Fruit fly (Drosophila melanogaster) whole organism, prepupa: ENCODE measurements around the gene CG11342.

Experiments used
- Blimp-1 ChIP-seq: fragments of 200-800 bp; sonication (Bioruptor generic); optimal IDR thresholded peaks from 3 replicates; lab custom pipeline; 2017; ENCODE audit warnings: missing biosample characterization, missing genetic modification characterization, mild to moderate bottlenecking, moderate library complexity, missing genetic modification reagents
- CG10631 ChIP-seq: fragments of 200-800 bp; sonication (Bioruptor generic); optimal IDR thresholded peaks from 2 replicates; lab custom pipeline; 2016; ENCODE audit warnings: missing biosample characterization, missing genetic modification characterization
- CG10669 ChIP-seq: fragments of 200-800 bp; sonication (Bioruptor generic); optimal IDR thresholded peaks from 3 replicates; lab custom pipeline; 2018; ENCODE audit warnings: missing biosample characterization, mild to moderate bottlenecking, missing genetic modification characterization, moderate library complexity
- CG11902 ChIP-seq: fragments of 200-800 bp; sonication (Bioruptor generic); optimal IDR thresholded peaks from 3 replicates; lab custom pipeline; 2016; ENCODE audit warnings: missing biosample characterization, missing genetic modification characterization
- CG15336 ChIP-seq: fragments of 200-800 bp; sonication (Bioruptor generic); IDR thresholded peaks from 2 replicates; pipeline ENCODE4 v1.3.6; 2022; ENCODE audit warnings: missing biosample characterization, missing genetic modification characterization
- CG1621 ChIP-seq: fragments of 200-800 bp; sonication (Bioruptor generic); optimal IDR thresholded peaks from 3 replicates; lab custom pipeline; 2018; ENCODE audit warnings: missing biosample characterization, mild to moderate bottlenecking, missing genetic modification characterization
- CG16779 ChIP-seq: fragments of 200-800 bp; sonication (Bioruptor generic); optimal IDR thresholded peaks from 3 replicates; lab custom pipeline; 2017; ENCODE audit warnings: missing biosample characterization, mild to moderate bottlenecking, missing genetic modification characterization
- CG31627 ChIP-seq: fragments of 200-800 bp; sonication (Bioruptor generic); optimal IDR thresholded peaks from 3 replicates; lab custom pipeline; 2016; ENCODE audit warnings: missing biosample characterization, missing genetic modification characterization
- CG32006 ChIP-seq: fragments of 200-800 bp; sonication (Bioruptor generic); optimal IDR thresholded peaks from 3 replicates; lab custom pipeline; 2017; ENCODE audit warnings: missing biosample characterization, mild to moderate bottlenecking, missing genetic modification characterization
- CG34406 ChIP-seq: fragments of 200-800 bp; sonication (Bioruptor generic); optimal IDR thresholded peaks from 3 replicates; lab custom pipeline; 2016; ENCODE audit warnings: missing biosample characterization, missing genetic modification characterization
- CG3919 ChIP-seq: fragments of 200-800 bp; sonication (Bioruptor generic); optimal IDR thresholded peaks from 3 replicates; lab custom pipeline; 2016; ENCODE audit warnings: missing biosample characterization, missing genetic modification characterization
- CG6163 ChIP-seq: fragments of 200-800 bp; sonication (Bioruptor generic); IDR thresholded peaks from 3 replicates; pipeline ENCODE4 v1.3.6; 2022; ENCODE audit warnings: missing biosample characterization, missing genetic modification characterization
- CG6276 ChIP-seq: fragments of 200-800 bp; sonication (Bioruptor generic); optimal IDR thresholded peaks from 2 replicates; lab custom pipeline; 2017; ENCODE audit warnings: missing biosample characterization, mild to moderate bottlenecking, missing genetic modification characterization
- CG6792 ChIP-seq: fragments of 200-800 bp; sonication (Bioruptor generic); optimal IDR thresholded peaks from 3 replicates; lab custom pipeline; 2016; ENCODE audit warnings: missing biosample characterization, missing genetic modification characterization
- CG6808 ChIP-seq: fragments of 200-800 bp; sonication (Bioruptor generic); optimal IDR thresholded peaks from 3 replicates; lab custom pipeline; 2017; ENCODE audit warnings: missing biosample characterization, missing genetic modification characterization, mild to moderate bottlenecking, moderate library complexity, missing genetic modification reagents
- CG6854 ChIP-seq: fragments of 200-800 bp; sonication (Bioruptor generic); optimal IDR thresholded peaks from 2 replicates; lab custom pipeline; 2017; ENCODE audit warnings: missing biosample characterization, mild to moderate bottlenecking, missing genetic modification characterization
- CG7368 ChIP-seq: fragments of 200-800 bp; sonication (Bioruptor generic); optimal IDR thresholded peaks from 3 replicates; lab custom pipeline; 2016; ENCODE audit warnings: missing biosample characterization, missing genetic modification characterization
- CG8119 ChIP-seq: fragments of 200-800 bp; sonication (Bioruptor generic); IDR thresholded peaks from 3 replicates; pipeline ENCODE4 v1.3.6; 2022; ENCODE audit warnings: missing biosample characterization, missing genetic modification characterization
- CG8319 ChIP-seq: fragments of 200-800 bp; sonication (Bioruptor generic); optimal IDR thresholded peaks from 3 replicates; lab custom pipeline; 2016; ENCODE audit warnings: missing biosample characterization, missing genetic modification characterization
- CG8632 ChIP-seq: fragments of 200-800 bp; sonication (Bioruptor generic); optimal IDR thresholded peaks from 3 replicates; lab custom pipeline; 2016; ENCODE audit warnings: missing biosample characterization, missing genetic modification characterization
- CG9139 ChIP-seq: fragments of 200-800 bp; sonication (Bioruptor generic); optimal IDR thresholded peaks from 3 replicates; lab custom pipeline; 2017; ENCODE audit warnings: missing biosample characterization, mild to moderate bottlenecking, missing genetic modification characterization
- Eip75B ChIP-seq: fragments of 200-800 bp; sonication (Bioruptor generic); optimal IDR thresholded peaks from 3 replicates; lab custom pipeline; 2016; ENCODE audit warnings: missing biosample characterization, missing genetic modification characterization
- Eip78C ChIP-seq: fragments of 200-800 bp; sonication (Bioruptor generic); peaks from one replicate; lab custom pipeline; 2016; ENCODE audit warnings: missing biosample characterization, missing genetic modification characterization
- Ets21C ChIP-seq: fragments of 200-800 bp; sonication (Bioruptor generic); optimal IDR thresholded peaks from 3 replicates; lab custom pipeline; 2016; ENCODE audit warnings: missing biosample characterization, missing genetic modification characterization
- Ets96B ChIP-seq: fragments of 200-800 bp; optimal IDR thresholded peaks from 2 replicates; lab custom pipeline; 2019; ENCODE audit warnings: missing biosample characterization, mild to moderate bottlenecking, missing genetic modification characterization, moderate library complexity
- Gug ChIP-seq: fragments of 200-800 bp; sonication (Bioruptor generic); IDR thresholded peaks from 2 replicates; pipeline ENCODE4 v1.3.6; 2022; ENCODE audit warnings: missing biosample characterization, missing genetic modification characterization
- Hr38 ChIP-seq: sonication (Bioruptor generic); optimal IDR thresholded peaks from 2 replicates; lab custom pipeline; 2016; ENCODE audit warnings: missing biosample characterization, missing genetic modification characterization
- Hr39 ChIP-seq: fragments of 200-800 bp; sonication (Bioruptor generic); optimal IDR thresholded peaks from 2 replicates; lab custom pipeline; 2016; ENCODE audit warnings: missing biosample characterization, missing genetic modification characterization
- Lpt ChIP-seq: fragments of 200-800 bp; sonication (Bioruptor generic); optimal IDR thresholded peaks from 3 replicates; lab custom pipeline; 2016; ENCODE audit warnings: missing biosample characterization, missing genetic modification characterization
- Met ChIP-seq: fragments of 200-800 bp; sonication (Bioruptor generic); optimal IDR thresholded peaks from 3 replicates; lab custom pipeline; 2016; ENCODE audit warnings: missing biosample characterization, missing genetic modification characterization
- OdsH ChIP-seq: fragments of 200-800 bp; sonication (Bioruptor generic); optimal IDR thresholded peaks from 3 replicates; lab custom pipeline; 2016; ENCODE audit warnings: missing biosample characterization, missing genetic modification characterization
- Smox ChIP-seq: fragments of 200-800 bp; sonication (Bioruptor generic); optimal IDR thresholded peaks from 3 replicates; lab custom pipeline; 2016; ENCODE audit warnings: missing biosample characterization, missing genetic modification characterization
- Sox102F ChIP-seq: fragments of 200-800 bp; sonication (Bioruptor generic); optimal IDR thresholded peaks from 2 replicates; lab custom pipeline; 2016; ENCODE audit warnings: missing biosample characterization, mild to moderate bottlenecking, missing genetic modification characterization
- Sox14 ChIP-seq: fragments of 200-800 bp; sonication (Bioruptor generic); optimal IDR thresholded peaks from 3 replicates; lab custom pipeline; 2016; ENCODE audit warnings: missing biosample characterization, missing genetic modification characterization
- achi ChIP-seq: fragments of 200-800 bp; sonication (Bioruptor generic); optimal IDR thresholded peaks from 3 replicates; lab custom pipeline; 2016; ENCODE audit warnings: missing biosample characterization, missing genetic modification characterization
- acj6 ChIP-seq: fragments of 200-800 bp; sonication (Bioruptor generic); optimal IDR thresholded peaks from 3 replicates; lab custom pipeline; 2016; ENCODE audit warnings: missing biosample characterization, missing genetic modification characterization
- cyc ChIP-seq: fragments of 200-800 bp; sonication (Bioruptor generic); optimal IDR thresholded peaks from 3 replicates; lab custom pipeline; 2016; ENCODE audit warnings: missing biosample characterization, missing genetic modification characterization
- dac ChIP-seq: fragments of 200-800 bp; sonication (Bioruptor generic); optimal IDR thresholded peaks from 2 replicates; lab custom pipeline; 2017; ENCODE audit warnings: missing biosample characterization, mild to moderate bottlenecking, missing genetic modification characterization
- eg ChIP-seq: fragments of 200-800 bp; sonication (Bioruptor generic); IDR thresholded peaks from 3 replicates; pipeline ENCODE4 v1.3.6; 2022; ENCODE audit warnings: missing biosample characterization, missing genetic modification characterization
- esn ChIP-seq: fragments of 200-800 bp; sonication (Bioruptor generic); optimal IDR thresholded peaks from 2 replicates; lab custom pipeline; 2016; ENCODE audit warnings: missing biosample characterization, mild to moderate bottlenecking, missing genetic modification characterization, moderate library complexity
- fd59A ChIP-seq: fragments of 200-800 bp; sonication (Bioruptor generic); optimal IDR thresholded peaks from 2 replicates; lab custom pipeline; 2017; ENCODE audit warnings: missing biosample characterization, mild to moderate bottlenecking, missing genetic modification characterization, missing genetic modification reagents
- fd85E ChIP-seq: fragments of 200-800 bp; sonication (Bioruptor generic); optimal IDR thresholded peaks from 3 replicates; lab custom pipeline; 2016; ENCODE audit warnings: missing biosample characterization, missing genetic modification characterization
- fkh ChIP-seq: fragments of 200-800 bp; sonication (Bioruptor generic); optimal IDR thresholded peaks from 3 replicates; lab custom pipeline; 2017; ENCODE audit warnings: missing biosample characterization, mild to moderate bottlenecking, missing genetic modification characterization, moderate library complexity
- lz ChIP-seq: fragments of 200-800 bp; sonication (Bioruptor generic); optimal IDR thresholded peaks from 3 replicates; lab custom pipeline; 2016; ENCODE audit warnings: missing biosample characterization, missing genetic modification characterization
- net ChIP-seq: fragments of 200-800 bp; sonication (Bioruptor generic); optimal IDR thresholded peaks from 3 replicates; lab custom pipeline; 2016; ENCODE audit warnings: missing biosample characterization, missing genetic modification characterization
- pdm3 ChIP-seq: fragments of 200-800 bp; sonication (Bioruptor generic); optimal IDR thresholded peaks from 3 replicates; lab custom pipeline; 2016; ENCODE audit warnings: missing biosample characterization, missing genetic modification characterization
- salr ChIP-seq, 2 experiments: fragments of 200-800 bp; sonication (Bioruptor generic); optimal IDR thresholded peaks; 3 replicates each; lab custom pipeline; 2016 to 2018; ENCODE audit warnings: missing biosample characterization in 2 of 2, missing genetic modification characterization in 2 of 2, mild to moderate bottlenecking in 1 of 2
- spab ChIP-seq: fragments of 200-800 bp; sonication (Bioruptor generic); optimal IDR thresholded peaks from 2 replicates; lab custom pipeline; 2017; ENCODE audit warnings: missing biosample characterization, mild to moderate bottlenecking, missing genetic modification characterization, missing genetic modification reagents
- ss ChIP-seq, 2 experiments: fragments of 200-800 bp; sonication (Bioruptor generic); optimal IDR thresholded peaks; 2 replicates in 1 of 2; 3 replicates in 1 of 2; lab custom pipeline; 2017 to 2018; ENCODE audit warnings: mild to moderate bottlenecking in 2 of 2, missing biosample characterization in 2 of 2, missing genetic modification characterization in 2 of 2, moderate library complexity in 1 of 2
- svp ChIP-seq: fragments of 200-800 bp; sonication (Bioruptor generic); peaks from one replicate; lab custom pipeline; 2016; ENCODE audit warnings: missing biosample characterization, missing genetic modification characterization
- topi ChIP-seq: fragments of 200-800 bp; sonication (Bioruptor generic); optimal IDR thresholded peaks from 3 replicates; lab custom pipeline; 2016; ENCODE audit warnings: missing biosample characterization, missing genetic modification characterization
- vri ChIP-seq: fragments of 200-800 bp; sonication (Bioruptor generic); optimal IDR thresholded peaks from 3 replicates; lab custom pipeline; 2016; ENCODE audit warnings: missing biosample characterization, mild to moderate bottlenecking, missing genetic modification characterization

Gene CG11342

dm6 chr3L:4403180-4403769 is 36.0 kb upstream of the CG11342 start, which contains the start of gene Syx17:
Syx17 (plus strand) TSS chr3L:4403487.
- TF ChIP-seq Lpt (GFP tag; lab: Kevin White, UChicago), result peak; percentile 33
- TF ChIP-seq dac (GFP tag; lab: Kevin White, UChicago), result no peak
- peak; percentile 57 for TF ChIP-seq CG6276 (GFP tag; lab: Kevin White, UChicago)
- peak; percentile 45 for TF ChIP-seq acj6
- peak; percentile 25 for TF ChIP-seq vri (GFP tag; lab: Kevin White, UChicago)
- peak; percentile 50 for TF ChIP-seq achi (GFP tag; lab: Kevin White, UChicago)
- TF ChIP-seq cyc (GFP tag; lab: Kevin White, UChicago), result peak; percentile 55
- no peak for TF ChIP-seq fd85E (GFP tag; lab: Kevin White, UChicago)
- TF ChIP-seq Gug (GFP tag; lab: Robert Waterston, UW), result no peak
- TF ChIP-seq CG7368 (GFP tag; lab: Kevin White, UChicago), result no peak
- TF ChIP-seq Ets21C, result peak; percentile 11
- TF ChIP-seq Hr39 (GFP tag; lab: Kevin White, UChicago), result peak; percentile 65
- peak; percentile 62 for TF ChIP-seq CG3919 (GFP tag; lab: Kevin White, UChicago)
- no peak for TF ChIP-seq CG8319 (GFP tag; lab: Kevin White, UChicago)
- peak; percentile 72; the same call in 2 of the 3 replicates for TF ChIP-seq CG6163 (GFP tag; lab: Robert Waterston, UW)
- TF ChIP-seq Met (GFP tag; lab: Kevin White, UChicago), result peak; percentile 31
- no peak for TF ChIP-seq CG6792 (GFP tag; lab: Kevin White, UChicago)
- peak; percentile 39 for TF ChIP-seq Sox102F (GFP tag; lab: Kevin White, UChicago)
- TF ChIP-seq svp, result peak; percentile 99
- TF ChIP-seq pdm3 (GFP tag; lab: Kevin White, UChicago), result peak; percentile 54
- TF ChIP-seq CG8632 (GFP tag; lab: Kevin White, UChicago), result peak; percentile 36
- peak; percentile 41 for TF ChIP-seq topi
- peak; percentile 5 for TF ChIP-seq CG11902
- peak; percentile 77 for TF ChIP-seq eg (GFP tag; lab: Robert Waterston, UW)
- TF ChIP-seq net (GFP tag; lab: Kevin White, UChicago), result peak; percentile 63
- TF ChIP-seq CG34406 (GFP tag; lab: Kevin White, UChicago), result peak; percentile 36
- peak; percentile 58; the same call in 2 of the 3 replicates for TF ChIP-seq CG8119 (GFP tag; lab: Robert Waterston, UW)
- TF ChIP-seq CG10669 (GFP tag; lab: Kevin White, UChicago), result peak; percentile 47
- no peak for TF ChIP-seq CG9139 (GFP tag; lab: Kevin White, UChicago)
- TF ChIP-seq CG6808 (GFP tag; lab: Kevin White, UChicago), result peak; percentile 37
- TF ChIP-seq spab (GFP tag; lab: Kevin White, UChicago), result peak; percentile 23
- peak in 1 of 2 experiments; percentile 3 for TF ChIP-seq ss (GFP tag; optimal IDR thresholded peaks at IDR 0.05; lab: Kevin White, UChicago)
- TF ChIP-seq OdsH, result peak; percentile 57
- peak; percentile 23 for TF ChIP-seq CG16779 (tag; lab: Kevin White, UChicago)
- TF ChIP-seq CG6854, result no peak
- peak; percentile 33 for TF ChIP-seq CG1621 (tag; lab: Kevin White, UChicago)
- TF ChIP-seq Eip78C (GFP tag; lab: Kevin White, UChicago), result peak; percentile 86
- no peak for TF ChIP-seq fd59A (GFP tag; lab: Kevin White, UChicago)
- TF ChIP-seq Ets96B, result peak; percentile 36
- TF ChIP-seq salr (GFP tag; optimal IDR thresholded peaks at IDR 0.05; lab: Kevin White, UChicago), result no peak
- peak; percentile 67 for TF ChIP-seq CG15336 (GFP tag; lab: Robert Waterston, UW)
- TF ChIP-seq Eip75B, result peak; percentile 63
- TF ChIP-seq Hr38 (GFP tag; lab: Kevin White, UChicago), result no peak
- peak; percentile 88 for TF ChIP-seq fkh (GFP tag; lab: Kevin White, UChicago)
- TF ChIP-seq CG10631, result peak; percentile 38
- peak; percentile 65 for TF ChIP-seq CG31627 (GFP tag; lab: Kevin White, UChicago)
- TF ChIP-seq esn (GFP tag; lab: Kevin White, UChicago), result peak; percentile 61
- peak; percentile 50 for TF ChIP-seq lz
- peak; percentile 59 for TF ChIP-seq CG32006 (GFP tag; lab: Kevin White, UChicago)
- peak; percentile 60 for TF ChIP-seq Smox (GFP tag; lab: Kevin White, UChicago)
- no peak for TF ChIP-seq Blimp-1 (GFP tag; lab: Kevin White, UChicago)
- peak; percentile 77 for TF ChIP-seq Sox14 (GFP tag; lab: Kevin White, UChicago)
